Fruit fly (Drosophila melanogaster) whole organism, embryonic: ENCODE measurements around the gene trv.

Source experiments
- Ada2b ChIP-seq: fragments of 200-800 bp; sonication (Bioruptor generic); IDR thresholded peaks from 2 replicates; pipeline ENCODE4 v1.3.6; 2022; ENCODE audit warnings: missing biosample characterization, missing genetic modification characterization
- Antp ChIP-seq: fragments of 200-800 bp; sonication (Bioruptor generic); optimal IDR thresholded peaks from 3 replicates; lab custom pipeline; 2016; ENCODE audit warnings: missing biosample characterization, missing genetic modification characterization
- Atf6 ChIP-seq: fragments of 200-800 bp; sonication (Bioruptor generic); IDR thresholded peaks from 2 replicates; pipeline ENCODE4 v1.3.6; 2022; ENCODE audit warnings: missing biosample characterization, missing genetic modification characterization
- CG10462 ChIP-seq: fragments of 200-800 bp; sonication (Bioruptor generic); optimal IDR thresholded peaks from 2 replicates; lab custom pipeline; 2016; ENCODE audit warnings: missing biosample characterization, missing genetic modification characterization
- CG11398 ChIP-seq: fragments of 200-800 bp; sonication (Bioruptor generic); optimal IDR thresholded peaks from 2 replicates; lab custom pipeline; 2016; ENCODE audit warnings: missing biosample characterization, missing genetic modification characterization
- CG12299 ChIP-seq: fragments of 200-800 bp; sonication (Bioruptor generic); optimal IDR thresholded peaks from 2 replicates; lab custom pipeline; 2018; ENCODE audit warnings: missing biosample characterization, mild to moderate bottlenecking, missing genetic modification characterization
- CG15011 ChIP-seq: fragments of 200-800 bp; sonication (Bioruptor generic); optimal IDR thresholded peaks from 3 replicates; lab custom pipeline; 2018; ENCODE audit warnings: missing biosample characterization, mild to moderate bottlenecking, missing genetic modification characterization
- CG17328 ChIP-seq: fragments of 200-800 bp; sonication (Bioruptor generic); IDR thresholded peaks from 2 replicates; pipeline ENCODE4 v1.3.6; 2022; ENCODE audit warnings: missing biosample characterization, missing genetic modification characterization
- CG17612 ChIP-seq: fragments of 200-800 bp; sonication (Bioruptor generic); IDR thresholded peaks from 2 replicates; pipeline ENCODE4 v1.3.6; 2022; ENCODE audit warnings: missing biosample characterization, missing genetic modification characterization
- CG17829 ChIP-seq: fragments of 200-800 bp; optimal IDR thresholded peaks from 2 replicates; lab custom pipeline; 2019; ENCODE audit warnings: missing biosample characterization, mild to moderate bottlenecking, missing genetic modification characterization, moderate library complexity
- CG1792 ChIP-seq: fragments of 200-800 bp; sonication (Bioruptor generic); optimal IDR thresholded peaks from 2 replicates; lab custom pipeline; 2016; ENCODE audit warnings: missing biosample characterization, missing genetic modification characterization
- CG3407 ChIP-seq: fragments of 200-800 bp; sonication (Bioruptor generic); optimal IDR thresholded peaks from 2 replicates; lab custom pipeline; 2018; ENCODE audit warnings: missing biosample characterization, mild to moderate bottlenecking, missing genetic modification characterization
- CG3838 ChIP-seq: fragments of 200-800 bp; sonication (Bioruptor generic); optimal IDR thresholded peaks from 3 replicates; lab custom pipeline; 2016; ENCODE audit warnings: missing biosample characterization, missing genetic modification characterization
- CG5245 ChIP-seq: fragments of 200-800 bp; sonication (Bioruptor generic); optimal IDR thresholded peaks from 3 replicates; lab custom pipeline; 2016; ENCODE audit warnings: missing biosample characterization, missing genetic modification characterization
- CG6654 ChIP-seq: fragments of 200-800 bp; sonication (Bioruptor generic); optimal IDR thresholded peaks from 2 replicates; lab custom pipeline; 2017; ENCODE audit warnings: missing biosample characterization, mild to moderate bottlenecking, missing genetic modification characterization
- CG9727 ChIP-seq: fragments of 200-800 bp; sonication (Bioruptor generic); optimal IDR thresholded peaks from 3 replicates; lab custom pipeline; 2017; ENCODE audit warnings: missing biosample characterization, mild to moderate bottlenecking, missing genetic modification characterization
- Dek ChIP-seq: fragments of 200-800 bp; sonication (Bioruptor generic); optimal IDR thresholded peaks from 3 replicates; lab custom pipeline; 2019; ENCODE audit warnings: missing biosample characterization, mild to moderate bottlenecking, missing genetic modification characterization, moderate library complexity
- Doc3 ChIP-seq: fragments of 200-800 bp; sonication (Bioruptor generic); IDR thresholded peaks from 3 replicates; pipeline ENCODE4 v1.3.6; 2022; ENCODE audit warnings: missing biosample characterization, missing genetic modification characterization; ENCODE audit not compliant: partially characterized antibody
- ERR ChIP-seq: fragments of 200-800 bp; sonication (Bioruptor generic); optimal IDR thresholded peaks from 2 replicates; lab custom pipeline; 2016; ENCODE audit warnings: missing biosample characterization, missing genetic modification characterization
- Elba2 ChIP-seq: fragments of 200-800 bp; sonication (Bioruptor generic); optimal IDR thresholded peaks from 3 replicates; lab custom pipeline; 2016; ENCODE audit warnings: missing biosample characterization, missing genetic modification characterization
- Gug ChIP-seq: fragments of 200-800 bp; sonication (Bioruptor generic); IDR thresholded peaks from 4 replicates; pipeline ENCODE4 v1.3.6; 2022; ENCODE audit warnings: missing biosample characterization, missing genetic modification characterization
- H15 ChIP-seq: fragments of 200-800 bp; sonication (Bioruptor generic); IDR thresholded peaks from 3 replicates; pipeline ENCODE4 v1.3.6; 2022; ENCODE audit warnings: missing biosample characterization, missing genetic modification characterization
- MBD-R2 ChIP-seq: fragments of 200-800 bp; sonication (Bioruptor generic); IDR thresholded peaks from 2 replicates; pipeline ENCODE4 v1.3.6; 2022; ENCODE audit warnings: missing biosample characterization, missing genetic modification characterization
- Mes4 ChIP-seq: fragments of 200-800 bp; sonication (Bioruptor generic); optimal IDR thresholded peaks from 2 replicates; lab custom pipeline; 2016; ENCODE audit warnings: missing biosample characterization, missing genetic modification characterization
- Nf-YA ChIP-seq: fragments of 200-800 bp; sonication (Bioruptor generic); IDR thresholded peaks from 2 replicates; pipeline ENCODE4 v1.3.6; 2022; ENCODE audit warnings: missing biosample characterization, missing genetic modification characterization
- Oaz ChIP-seq: fragments of 200-800 bp; sonication (Bioruptor generic); IDR thresholded peaks from 2 replicates; pipeline ENCODE4 v1.3.6; 2022; ENCODE audit warnings: missing biosample characterization, missing genetic modification characterization
- Ravus ChIP-seq: fragments of 200-800 bp; sonication (Bioruptor generic); IDR thresholded peaks from 2 replicates; pipeline ENCODE4 v1.3.6; 2022; ENCODE audit warnings: missing biosample characterization, missing genetic modification characterization
- TFAM ChIP-seq: fragments of 200-800 bp; sonication (Bioruptor generic); optimal IDR thresholded peaks from 2 replicates; lab custom pipeline; 2017; ENCODE audit warnings: missing biosample characterization, missing genetic modification characterization, inconsistent platforms
- aop ChIP-seq: fragments of 200-800 bp; sonication (Bioruptor generic); IDR thresholded peaks from 2 replicates; pipeline ENCODE4 v1.3.6; 2022; ENCODE audit warnings: missing biosample characterization, missing genetic modification characterization
- ase ChIP-seq: fragments of 200-800 bp; sonication (Bioruptor generic); IDR thresholded peaks from 3 replicates; pipeline ENCODE4 v1.3.6; 2022; ENCODE audit warnings: missing biosample characterization, missing genetic modification characterization
- ash1 ChIP-seq: fragments of 200-800 bp; sonication (Bioruptor generic); optimal IDR thresholded peaks from 2 replicates; lab custom pipeline; 2018; ENCODE audit warnings: missing biosample characterization, mild to moderate bottlenecking, missing genetic modification characterization
- cato ChIP-seq: fragments of 200-800 bp; sonication (Bioruptor generic); optimal IDR thresholded peaks from 2 replicates; lab custom pipeline; 2016; ENCODE audit warnings: missing biosample characterization, missing genetic modification characterization, borderline replicate concordance
- chif ChIP-seq, 2 experiments: fragments of 200-800 bp; sonication (Bioruptor generic); optimal IDR thresholded peaks; 3 replicates each; lab custom pipeline; 2016; ENCODE audit warnings: missing biosample characterization in 2 of 2, missing genetic modification characterization in 2 of 2
- dmrt99B ChIP-seq: fragments of 200-800 bp; sonication (Bioruptor generic); optimal IDR thresholded peaks from 2 replicates; lab custom pipeline; 2018; ENCODE audit warnings: missing biosample characterization, mild to moderate bottlenecking, missing genetic modification characterization, moderate library complexity
- eve ChIP-seq, 2 experiments: fragments of >200 bp; optimal IDR thresholded peaks; 2 replicates each; lab custom pipeline; 2017; ENCODE audit warnings: missing biosample characterization in 2 of 2, missing genetic modification characterization in 2 of 2
- fd3F ChIP-seq: fragments of 200-800 bp; sonication (Bioruptor generic); optimal IDR thresholded peaks from 2 replicates; lab custom pipeline; 2018; ENCODE audit warnings: missing biosample characterization, mild to moderate bottlenecking, missing genetic modification characterization, moderate library complexity
- gem ChIP-seq: fragments of 200-800 bp; sonication (Bioruptor generic); optimal IDR thresholded peaks from 2 replicates; lab custom pipeline; 2019; ENCODE audit warnings: missing biosample characterization, mild to moderate bottlenecking, missing genetic modification characterization, moderate library complexity
- gro ChIP-seq: fragments of 200-800 bp; sonication (Bioruptor generic); optimal IDR thresholded peaks from 2 replicates; lab custom pipeline; 2016; ENCODE audit warnings: missing biosample characterization, missing genetic modification characterization
- hb ChIP-seq: fragments of 200-800 bp; sonication (Bioruptor generic); IDR thresholded peaks from 3 replicates; pipeline ENCODE4 v1.3.6; 2022; ENCODE audit warnings: missing biosample characterization, missing genetic modification characterization; ENCODE audit not compliant: partially characterized antibody
- jigr1 ChIP-seq: fragments of 200-800 bp; sonication (Bioruptor generic); IDR thresholded peaks from 3 replicates; pipeline ENCODE4 v1.3.6; 2022; ENCODE audit warnings: missing biosample characterization, missing genetic modification characterization
- jing ChIP-seq: fragments of 200-800 bp; sonication (Bioruptor generic); optimal IDR thresholded peaks from 2 replicates; lab custom pipeline; 2018; ENCODE audit warnings: missing biosample characterization, mild to moderate bottlenecking, missing genetic modification characterization
- jumu ChIP-seq: fragments of 200-800 bp; sonication (Bioruptor generic); optimal IDR thresholded peaks from 3 replicates; lab custom pipeline; 2016; ENCODE audit warnings: missing biosample characterization, missing genetic modification characterization
- ken ChIP-seq: fragments of 200-800 bp; sonication (Bioruptor generic); IDR thresholded peaks from 3 replicates; pipeline ENCODE4 v1.3.6; 2022; ENCODE audit warnings: missing biosample characterization, missing genetic modification characterization
- mirr ChIP-seq: fragments of 200-800 bp; sonication (Bioruptor generic); optimal IDR thresholded peaks from 3 replicates; lab custom pipeline; 2018; ENCODE audit warnings: missing biosample characterization, mild to moderate bottlenecking, missing genetic modification characterization
- peb ChIP-seq: fragments of 200-800 bp; sonication (Bioruptor generic); IDR thresholded peaks from 2 replicates; pipeline ENCODE4 v1.3.6; 2022; ENCODE audit warnings: missing biosample characterization, missing genetic modification characterization
- prd ChIP-seq, 3 experiments: fragments of >200 bp in 2 of 3; fragments of 200-800 bp in 1 of 3; sonication (Bioruptor generic) in 1 of 3; optimal IDR thresholded peaks in 2 of 3; IDR thresholded peaks in 1 of 3; 2 replicates in 2 of 3; 3 replicates in 1 of 3; pipeline versions ENCODE4 v1.3.6 to Lab custom; 2017 to 2022; ENCODE audit warnings: missing biosample characterization in 1 of 3, missing genetic modification characterization in 1 of 3
- pzg ChIP-seq: fragments of 200-800 bp; sonication (Bioruptor generic); optimal IDR thresholded peaks from 3 replicates; lab custom pipeline; 2018; ENCODE audit warnings: missing biosample characterization, mild to moderate bottlenecking, missing genetic modification characterization, moderate library complexity
- sima ChIP-seq: fragments of 200-800 bp; sonication (Bioruptor generic); optimal IDR thresholded peaks from 2 replicates; lab custom pipeline; 2016; ENCODE audit warnings: missing biosample characterization, missing genetic modification characterization
- sisA ChIP-seq: fragments of 200-800 bp; sonication (Bioruptor generic); IDR thresholded peaks from 2 replicates; pipeline ENCODE4 v1.3.6; 2022; ENCODE audit warnings: missing biosample characterization, missing genetic modification characterization
- wor ChIP-seq: fragments of 200-800 bp; sonication (Bioruptor generic); IDR thresholded peaks from 2 replicates; pipeline ENCODE4 v1.3.6; 2022; ENCODE audit warnings: missing biosample characterization, missing genetic modification characterization
- zfh2 ChIP-seq: fragments of 200-800 bp; sonication (Bioruptor generic); optimal IDR thresholded peaks from 2 replicates; lab custom pipeline; 2016; ENCODE audit warnings: missing biosample characterization, missing genetic modification characterization

trv gene

dm6 chr3R:27987329-27987728, 39.1 kb upstream of the trv start (continued):
- TF ChIP-seq jing (GFP tag; lab: Kevin White, UChicago) (peak; percentile 29), sisA (no peak), mirr (GFP tag; lab: Kevin White, UChicago) (no peak), Dek (tag; lab: Kevin White, UChicago) (peak; percentile 72), CG15011 (GFP tag; lab: Kevin White, UChicago) (peak; percentile 36), CG3407 (no peak), Gug (GFP tag; lab: Robert Waterston, UW) (no peak), CG3838 (GFP tag; lab: Kevin White, UChicago) (no peak), MBD-R2 (GFP tag; lab: Robert Waterston, UW) (peak; percentile 38; the same call in 1 of the 2 replicates), eve (GFP tag; optimal IDR thresholded peaks at IDR 0.05; lab: Kevin White, UChicago) (peak in 1 of 2 experiments; percentile 76), ase (GFP tag; lab: Robert Waterston, UW) (peak; percentile 35; the same call in 1 of the 3 replicates), CG6654 (peak; percentile 43), Ada2b (GFP tag; lab: Robert Waterston, UW) (peak; percentile 63), hb (GFP tag; lab: Robert Waterston, UW) (no peak), CG17612 (GFP tag; lab: Robert Waterston, UW) (peak; percentile 54), zfh2 (GFP tag; lab: Kevin White, UChicago) (peak; percentile 2), aop (no peak), fd3F (GFP tag; lab: Kevin White, UChicago) (peak; percentile 52), sima (GFP tag; lab: Kevin White, UChicago) (no peak), H15 (GFP tag; lab: Robert Waterston, UW) (peak; percentile 46; the same call in 1 of the 3 replicates), chif (GFP tag; optimal IDR thresholded peaks at IDR 0.05; lab: Kevin White, UChicago) (peak in 1 of 2 experiments; percentile 7), CG10462 (GFP tag; lab: Kevin White, UChicago) (peak; percentile 2), cato (GFP tag; lab: Kevin White, UChicago) (no peak), jigr1 (no peak), ERR (no peak), CG12299 (tag; lab: Kevin White, UChicago) (peak; percentile 71), ash1 (no peak), Ravus (GFP tag; lab: Robert Waterston, UW) (peak; percentile 7; the same call in 1 of the 2 replicates), ken (GFP tag; lab: Robert Waterston, UW) (no peak; the same call in 2 of the 3 replicates), Antp (GFP tag; lab: Kevin White, UChicago) (no peak), CG17328 (GFP tag; lab: Robert Waterston, UW) (peak; percentile 71), dmrt99B (peak; percentile 65), gro (GFP tag; lab: Kevin White, UChicago) (no peak), wor (GFP tag; lab: Robert Waterston, UW) (peak; percentile 55; the same call in 1 of the 2 replicates), Elba2 (no peak), prd (optimal IDR thresholded peaks at IDR 0.05; lab: Kevin White, UChicago) (no peak), prd (GFP tag; IDR thresholded peaks at IDR 0.05; lab: Robert Waterston, UW) (peak; percentile 64), CG9727 (GFP tag; lab: Kevin White, UChicago) (peak; percentile 62), pzg (GFP tag; lab: Kevin White, UChicago) (no peak), gem (tag; lab: Kevin White, UChicago) (peak; percentile 86), peb (GFP tag; lab: Robert Waterston, UW) (0 out of 2 replicates have a peak, but pooled peaks have one; percentile 33), Mes4 (GFP tag; lab: Kevin White, UChicago) (no peak), Atf6 (GFP tag; lab: Robert Waterston, UW) (peak; percentile 88), Oaz (peak; percentile 51), Doc3 (no peak), TFAM (GFP tag; lab: Kevin White, UChicago) (no peak), CG17829 (tag; lab: Kevin White, UChicago) (peak; percentile 68), CG11398 (GFP tag; lab: Kevin White, UChicago) (no peak), CG5245 (GFP tag; lab: Kevin White, UChicago) (no peak), CG1792 (no peak), jumu (GFP tag; lab: Kevin White, UChicago) (no peak), Nf-YA (peak; percentile 56)
